Worm (Caenorhabditis elegans) whole organism, L3 larva: ENCODE measurements around the gene acp-4.

Source experiments
- R02D3.7 ChIP-seq: fragments of 150-350 bp; optimal IDR thresholded peaks from 2 replicates; lab custom pipeline; 2014; ENCODE audit warnings: missing biosample characterization, missing genetic modification characterization
- aly-2 ChIP-seq: fragments of 150-350 bp; optimal IDR thresholded peaks from 2 replicates; lab custom pipeline; 2014; ENCODE audit warnings: missing biosample characterization, missing genetic modification characterization
- ama-1 ChIP-seq: fragments of 150-350 bp; optimal IDR thresholded peaks from 2 replicates; lab custom pipeline; 2018
- ceh-28 ChIP-seq: fragments of 150-350 bp; optimal IDR thresholded peaks from 2 replicates; lab custom pipeline; 2014; ENCODE audit warnings: missing biosample characterization, missing genetic modification reagents, missing genetic modification characterization
- ceh-9 ChIP-seq: sonication (generic microtip); optimal IDR thresholded peaks from 2 replicates; lab custom pipeline; 2018; ENCODE audit warnings: missing biosample characterization, missing genetic modification characterization
- daf-12 ChIP-seq: fragments of 150-350 bp; optimal IDR thresholded peaks from 2 replicates; lab custom pipeline; 2014; ENCODE audit warnings: missing biosample characterization, missing genetic modification reagents, missing genetic modification characterization
- egl-27 ChIP-seq: sonication (generic microtip); optimal IDR thresholded peaks from 4 replicates; lab custom pipeline; 2017; ENCODE audit warnings: missing biosample characterization, missing genetic modification reagents, missing genetic modification characterization
- egl-5 ChIP-seq: fragments of 150-350 bp; optimal IDR thresholded peaks from 2 replicates; lab custom pipeline; 2017; ENCODE audit warnings: missing biosample characterization, missing genetic modification reagents, missing genetic modification characterization, inconsistent platforms
- elt-1 ChIP-seq: fragments of 150-350 bp; optimal IDR thresholded peaks from 2 replicates; lab custom pipeline; 2014; ENCODE audit warnings: missing biosample characterization, missing genetic modification characterization
- elt-2 ChIP-seq: sonication (generic microtip); optimal IDR thresholded peaks from 2 replicates; lab custom pipeline; 2016; ENCODE audit warnings: missing genetic modification reagents, mild to moderate bottlenecking, missing genetic modification characterization, missing compliant biosample characterization
- elt-3 ChIP-seq, 3 experiments: fragments of 150-350 bp in 1 of 3; sonication (generic microtip) in 2 of 3; optimal IDR thresholded peaks; 2 replicates in 2 of 3; 4 replicates in 1 of 3; lab custom pipeline; 2014 to 2017; ENCODE audit warnings: missing biosample characterization in 3 of 3, missing genetic modification characterization in 3 of 3
- fkh-10 ChIP-seq: sonication (generic microtip); optimal IDR thresholded peaks from 2 replicates; lab custom pipeline; 2017; ENCODE audit warnings: missing biosample characterization, missing genetic modification reagents, missing genetic modification characterization
- fkh-2 ChIP-seq: fragments of 150-350 bp; optimal IDR thresholded peaks from 2 replicates; lab custom pipeline; 2014; ENCODE audit warnings: missing biosample characterization, missing genetic modification reagents, missing genetic modification characterization
- fos-1 ChIP-seq: fragments of 150-350 bp; optimal IDR thresholded peaks from 2 replicates; lab custom pipeline; 2014; ENCODE audit warnings: missing biosample characterization, missing genetic modification characterization
- hmg-11 ChIP-seq: sonication (generic microtip); optimal IDR thresholded peaks from 2 replicates; lab custom pipeline; 2016; ENCODE audit warnings: missing genetic modification characterization, missing compliant biosample characterization
- jun-1 ChIP-seq: fragments of 150-350 bp; optimal IDR thresholded peaks from 2 replicates; lab custom pipeline; 2014; ENCODE audit warnings: missing biosample characterization, missing genetic modification reagents, missing genetic modification characterization
- lin-15B ChIP-seq: fragments of 150-350 bp; optimal IDR thresholded peaks from 2 replicates; lab custom pipeline; 2014; ENCODE audit warnings: missing biosample characterization, missing genetic modification characterization
- lin-39 ChIP-seq: fragments of 150-350 bp; optimal IDR thresholded peaks from 2 replicates; lab custom pipeline; 2018; ENCODE audit warnings: missing biosample characterization, missing genetic modification reagents, missing genetic modification characterization
- mdl-1 ChIP-seq: fragments of 150-350 bp; optimal IDR thresholded peaks from 2 replicates; lab custom pipeline; 2014; ENCODE audit warnings: missing biosample characterization, missing genetic modification characterization
- mml-1 ChIP-seq: fragments of 150-350 bp; sonication (generic microtip); optimal IDR thresholded peaks from 3 replicates; lab custom pipeline; 2014; ENCODE audit warnings: missing biosample characterization, missing genetic modification characterization
- nfya-1 ChIP-seq: sonication (generic microtip); optimal IDR thresholded peaks from 2 replicates; lab custom pipeline; 2017; ENCODE audit warnings: missing genetic modification characterization, mild to moderate bottlenecking, missing compliant biosample characterization, antibody characterized with exemption, moderate library complexity; ENCODE audit not compliant: insufficient read depth
- nhr-11 ChIP-seq: fragments of 150-350 bp; optimal IDR thresholded peaks from 2 replicates; lab custom pipeline; 2014; ENCODE audit warnings: missing biosample characterization, missing genetic modification characterization
- nhr-12 ChIP-seq: fragments of 150-350 bp; optimal IDR thresholded peaks from 2 replicates; lab custom pipeline; 2014; ENCODE audit warnings: missing biosample characterization, missing genetic modification characterization
- nhr-23 ChIP-seq: fragments of 150-350 bp; optimal IDR thresholded peaks from 2 replicates; lab custom pipeline; 2014; ENCODE audit warnings: missing biosample characterization, missing genetic modification reagents, missing genetic modification characterization
- nhr-237 ChIP-seq: fragments of 150-350 bp; optimal IDR thresholded peaks from 2 replicates; lab custom pipeline; 2014; ENCODE audit warnings: missing biosample characterization, missing genetic modification characterization
- nhr-25 ChIP-seq: sonication (generic microtip); optimal IDR thresholded peaks from 2 replicates; lab custom pipeline; 2017; ENCODE audit warnings: missing biosample characterization, missing genetic modification characterization
- nhr-28 ChIP-seq: fragments of 150-350 bp; optimal IDR thresholded peaks from 2 replicates; lab custom pipeline; 2014; ENCODE audit warnings: missing biosample characterization, missing genetic modification characterization
- nhr-43 ChIP-seq: sonication (generic microtip); optimal IDR thresholded peaks from 2 replicates; lab custom pipeline; 2016; ENCODE audit warnings: mild to moderate bottlenecking, missing genetic modification characterization, missing compliant biosample characterization; ENCODE audit not compliant: poor library complexity, severe bottlenecking
- nhr-67 ChIP-seq: fragments of 150-350 bp; optimal IDR thresholded peaks from 2 replicates; lab custom pipeline; 2014; ENCODE audit warnings: missing biosample characterization, missing genetic modification characterization
- nhr-77 ChIP-seq: fragments of 150-350 bp; optimal IDR thresholded peaks from 2 replicates; lab custom pipeline; 2014; ENCODE audit warnings: missing biosample characterization, missing genetic modification characterization
- pha-4 ChIP-seq: fragments of 150-350 bp; optimal IDR thresholded peaks from 2 replicates; lab custom pipeline; 2014; ENCODE audit warnings: missing biosample characterization, missing genetic modification reagents, missing genetic modification characterization
- pqm-1 ChIP-seq: fragments of 150-350 bp; optimal IDR thresholded peaks from 2 replicates; lab custom pipeline; 2017; ENCODE audit warnings: missing biosample characterization, missing genetic modification characterization, inconsistent platforms
- sea-2 ChIP-seq: fragments of 150-350 bp; sonication (generic microtip); optimal IDR thresholded peaks from 4 replicates; lab custom pipeline; 2014; ENCODE audit warnings: missing biosample characterization, missing genetic modification reagents, missing genetic modification characterization
- skn-1 ChIP-seq: fragments of 150-350 bp; optimal IDR thresholded peaks from 2 replicates; lab custom pipeline; 2014; ENCODE audit warnings: missing biosample characterization, missing genetic modification characterization
- tbx-2 ChIP-seq: sonication (generic microtip); optimal IDR thresholded peaks from 2 replicates; lab custom pipeline; 2016; ENCODE audit warnings: mild to moderate bottlenecking, missing genetic modification characterization, missing compliant biosample characterization
- unc-39 ChIP-seq: sonication (generic microtip); optimal IDR thresholded peaks from 4 replicates; lab custom pipeline; 2017; ENCODE audit warnings: missing biosample characterization, missing genetic modification characterization
- ztf-11 ChIP-seq: fragments of 150-350 bp; optimal IDR thresholded peaks from 2 replicates; lab custom pipeline; 2014; ENCODE audit warnings: missing biosample characterization, missing genetic modification characterization
- ztf-4 ChIP-seq: fragments of 150-350 bp; optimal IDR thresholded peaks from 2 replicates; lab custom pipeline; 2014; ENCODE audit warnings: missing biosample characterization, missing genetic modification characterization

acp-4 gene

DNA sequence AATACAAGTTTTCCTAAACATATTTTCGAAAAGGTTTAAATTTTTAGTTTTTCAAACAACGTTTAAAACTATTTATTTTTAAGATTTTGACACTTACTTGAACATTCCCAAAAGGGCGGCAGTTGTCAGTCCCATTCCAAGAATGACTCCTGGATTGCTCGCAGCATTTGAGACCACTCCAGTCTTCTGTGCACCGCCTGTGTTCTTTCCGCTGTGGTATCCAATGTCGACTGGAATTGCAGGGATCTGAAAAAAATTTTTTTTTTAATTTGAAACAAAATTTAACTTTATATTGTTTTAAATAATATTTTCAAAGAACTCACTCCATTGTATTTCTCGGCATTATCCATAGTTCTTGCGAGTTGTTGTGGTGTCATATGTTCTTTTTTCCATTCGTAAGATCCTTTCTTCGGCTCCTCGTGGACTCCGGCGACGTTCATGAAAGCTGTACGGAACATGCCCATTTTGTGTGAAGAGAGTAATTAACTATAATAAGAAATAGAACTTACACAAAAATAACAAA, 46.9 kb upstream of the acp-4 start, which contains the start of gene M05D6.5:
M05D6.5 (minus strand) TSS at position 473 of the 523 bp plus-strand sequence.
- TF ChIP-seq ama-1 (lab: Kevin White, UChicago) (peak; percentile 89), nhr-12 (tag; lab: Kevin White, UChicago) (no peak)

DNA sequence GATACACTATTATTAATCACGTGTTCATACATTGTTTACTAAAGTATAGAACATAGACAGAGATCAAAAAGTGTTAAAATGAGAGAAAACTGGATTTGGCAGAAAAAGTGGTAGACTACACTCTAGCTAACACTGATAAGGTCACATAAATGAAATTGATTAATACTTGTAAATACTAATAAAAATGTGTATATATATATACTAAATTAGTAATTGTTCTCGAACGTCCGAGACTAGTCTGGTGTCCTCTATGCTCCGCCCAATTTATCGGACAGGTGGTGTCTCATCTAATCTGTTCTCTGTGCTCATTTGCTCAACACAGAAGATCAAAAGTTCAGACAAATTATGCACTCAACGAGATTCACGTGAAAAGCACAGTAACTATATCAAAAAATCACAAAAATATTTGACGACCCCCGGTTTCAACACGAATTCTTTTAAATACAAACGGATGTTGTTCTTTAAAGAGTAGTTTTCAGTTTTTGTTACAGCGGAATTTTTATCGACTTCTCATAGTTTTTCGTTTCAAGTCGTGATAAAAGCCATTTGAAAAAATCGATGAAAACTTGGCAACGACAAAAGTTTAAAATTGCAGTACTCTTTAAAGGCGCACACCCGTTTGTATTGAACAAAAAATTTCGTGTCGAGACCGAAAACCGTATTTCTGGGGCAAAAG, 46.3 kb upstream of the acp-4 start:
- TF ChIP-seq pha-4 (tag; lab: Kevin White, UChicago) (peak; percentile 50), fkh-10 (GFP tag; lab: Kevin White, UChicago) (no peak), pqm-1 (peak; percentile 3), mml-1 (tag; lab: Kevin White, UChicago) (peak; percentile 45), elt-2 (tag; lab: Kevin White, UChicago) (peak; percentile 55), nhr-43 (tag; lab: Kevin White, UChicago) (peak; percentile 26), aly-2 (tag; lab: Kevin White, UChicago) (no peak), ceh-28 (tag; lab: Kevin White, UChicago) (no peak), ceh-9 (tag; lab: Kevin White, UChicago) (no peak), nhr-12 (tag; lab: Kevin White, UChicago) (no peak), mdl-1 (tag; lab: Kevin White, UChicago) (no peak), nhr-25 (tag; lab: Kevin White, UChicago) (no peak), egl-5 (tag; lab: Kevin White, UChicago) (peak; percentile 24), hmg-11 (no peak), unc-39 (tag; lab: Kevin White, UChicago) (no peak), nfya-1 (tag; lab: Kevin White, UChicago) (peak; percentile 37), nhr-237 (tag; lab: Kevin White, UChicago) (no peak), ama-1 (lab: Kevin White, UChicago) (peak; percentile 88)
- TF ChIP-seq, all 47 proteins: peak for 8

DNA sequence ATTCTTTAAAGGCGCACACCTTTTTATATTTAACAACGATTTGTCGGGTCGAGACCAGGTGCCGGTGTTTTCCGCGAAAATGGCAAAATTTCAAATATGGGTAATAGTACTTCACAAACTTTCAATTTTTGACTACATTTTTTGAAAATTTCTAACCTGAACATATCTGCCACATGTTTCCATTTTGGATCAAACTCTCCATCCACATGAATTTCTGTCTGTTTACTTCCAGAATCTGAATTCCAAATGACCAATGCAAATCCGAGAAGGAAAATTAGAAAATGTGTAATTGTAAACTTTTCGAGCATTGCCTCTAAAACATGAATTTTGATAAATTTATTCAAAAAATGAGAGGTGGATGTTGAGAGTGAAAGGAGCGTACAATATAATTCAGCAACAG, 45.3 kb upstream of the acp-4 start, which contains the start of gene lact-4:
lact-4 (minus strand) TSS at position 313 of the 400 bp plus-strand sequence.
- TF ChIP-seq nhr-77 (tag; lab: Kevin White, UChicago) (no peak), lin-15B (no peak), elt-2 (tag; lab: Kevin White, UChicago) (no peak), pha-4 (tag; lab: Kevin White, UChicago) (no peak), elt-3 (tag; optimal IDR thresholded peaks at IDR 0.05; lab: Kevin White, UChicago) (no peak), egl-27 (tag; lab: Kevin White, UChicago) (no peak), jun-1 (no peak), nhr-25 (tag; lab: Kevin White, UChicago) (no peak), nhr-67 (tag; lab: Kevin White, UChicago) (no peak), ceh-28 (tag; lab: Kevin White, UChicago) (no peak), nhr-43 (tag; lab: Kevin White, UChicago) (no peak), fos-1 (tag; lab: Kevin White, UChicago) (no peak), pqm-1 (no peak), fkh-10 (GFP tag; lab: Kevin White, UChicago) (no peak), fkh-2 (tag; lab: Kevin White, UChicago) (no peak), nhr-12 (tag; lab: Kevin White, UChicago) (no peak), nhr-11 (tag; lab: Kevin White, UChicago) (no peak), daf-12 (no peak), R02D3.7 (tag; lab: Kevin White, UChicago) (no peak), ztf-4 (tag; lab: Kevin White, UChicago) (no peak)

- TF ChIP-seq elt-1 (tag; lab: Kevin White, UChicago) (no peak), ztf-4 (tag; lab: Kevin White, UChicago) (no peak), nhr-12 (tag; lab: Kevin White, UChicago) (no peak), jun-1 (no peak), ceh-28 (tag; lab: Kevin White, UChicago) (no peak), nhr-11 (tag; lab: Kevin White, UChicago) (no peak), egl-5 (tag; lab: Kevin White, UChicago) (no peak), nhr-43 (tag; lab: Kevin White, UChicago) (peak; percentile 32), nhr-28 (no peak), sea-2 (no peak), tbx-2 (tag; lab: Kevin White, UChicago) (no peak), unc-39 (tag; lab: Kevin White, UChicago) (no peak), nhr-67 (tag; lab: Kevin White, UChicago) (no peak), skn-1 (no peak), lin-39 (tag; lab: Kevin White, UChicago) (no peak), elt-3 (tag; optimal IDR thresholded peaks at IDR 0.05; lab: Kevin White, UChicago) (no peak), pha-4 (tag; lab: Kevin White, UChicago) (peak; percentile 20), ceh-9 (tag; lab: Kevin White, UChicago) (no peak), ztf-11 (no peak), hmg-11 (no peak), fos-1 (tag; lab: Kevin White, UChicago) (no peak), mml-1 (tag; lab: Kevin White, UChicago) (no peak), nfya-1 (tag; lab: Kevin White, UChicago) (no peak), aly-2 (tag; lab: Kevin White, UChicago) (no peak), nhr-23 (tag; lab: Kevin White, UChicago) (no peak), nhr-25 (tag; lab: Kevin White, UChicago) (no peak), ama-1 (lab: Kevin White, UChicago) (peak; percentile 83), elt-2 (tag; lab: Kevin White, UChicago) (peak; percentile 11), mdl-1 (tag; lab: Kevin White, UChicago) (no peak), nhr-77 (tag; lab: Kevin White, UChicago) (no peak)
These were observed 44.4 kb upstream of the acp-4 start for ce11 chrII:8479337-8479736.
